Fruit fly (Drosophila melanogaster) Kc167 (cell line): ENCODE results near the gene CG16952.

Source experiments
- Sin3A ChIP-seq: fragments of >200 bp; optimal IDR thresholded peaks from 2 replicates; lab custom pipeline; 2018; ENCODE audit warnings: missing external identifiers
- insv ChIP-seq: fragments of >200 bp; optimal IDR thresholded peaks from 3 replicates; lab custom pipeline; 2018; ENCODE audit warnings: missing external identifiers
- ttk ChIP-seq: sonication (Bioruptor generic); optimal IDR thresholded peaks from 2 replicates; lab custom pipeline; 2017; ENCODE audit warnings: missing external identifiers

DNA sequence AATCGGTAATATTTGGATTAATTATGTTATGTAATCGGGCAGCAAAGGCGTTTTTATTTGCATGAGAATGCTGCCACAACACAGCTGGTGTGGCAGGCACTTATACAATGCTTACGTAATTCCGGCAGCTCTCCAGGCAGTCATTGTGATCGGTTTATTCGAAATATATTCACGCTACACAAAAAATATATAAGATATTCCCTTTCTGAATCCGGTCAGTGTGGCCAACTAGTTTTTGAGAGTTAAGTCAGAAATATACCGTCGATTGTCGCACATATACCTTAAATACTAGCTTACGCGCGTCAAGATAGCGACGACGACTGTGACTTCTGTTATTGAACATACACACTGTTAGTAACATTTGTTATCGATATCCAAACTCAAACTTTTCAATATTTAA is 21.0 kb upstream of the CG16952 start, which contains the start of gene sun:
- TF ChIP-seq ttk (lab: Kevin White, UChicago), result no peak
- no peak for TF ChIP-seq insv
- no peak for TF ChIP-seq Sin3A (lab: Kevin White, UChicago)
